Fruit fly (Drosophila melanogaster) whole organism, larva: ENCODE measurements around the gene CG15820.

Source experiments
- noc ChIP-seq: fragments of 200-800 bp; sonication (Bioruptor generic); optimal IDR thresholded peaks from 3 replicates; lab custom pipeline; 2019; ENCODE audit warnings: missing biosample characterization, mild to moderate bottlenecking, missing genetic modification characterization, moderate library complexity

The CG15820 gene

dm6 chr3L:2174232-2174631 is at the start of gene CG15820:
TSS of gene CG15820 (minus strand) at chr3L:2174332.
- TF ChIP-seq noc (tag; lab: Kevin White, UChicago), result no peak

DNA sequence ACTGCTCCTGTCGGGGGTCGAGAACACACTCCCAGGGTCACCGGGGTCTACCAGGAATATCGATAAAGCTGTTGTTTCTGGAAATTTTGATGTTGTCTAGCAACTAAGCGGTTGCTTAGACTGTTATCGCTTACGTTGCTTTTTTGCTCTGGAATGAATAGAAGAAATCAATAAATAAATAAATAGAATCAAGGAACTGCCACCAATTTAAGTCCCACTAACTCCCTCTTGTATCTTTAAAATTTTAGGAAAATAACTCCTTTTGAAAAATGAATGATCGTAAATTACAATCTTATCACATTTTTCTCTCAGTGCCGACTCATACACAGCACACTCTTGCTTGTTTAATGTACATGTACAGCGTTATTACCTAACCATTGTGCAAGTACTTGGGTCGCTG is 38.3 kb upstream of the CG15820 start, which contains the start of gene CG15878:
CG15878 (minus strand) TSS at position 101 of the 400 bp plus-strand sequence.
- TF ChIP-seq noc (tag; lab: Kevin White, UChicago), result no peak

- TF ChIP-seq noc (tag; lab: Kevin White, UChicago), result no peak
These were observed 22.6 kb upstream of the CG15820 start, which contains the start of gene CG8960 for dm6 chr3L:2196713-2197112. TSS of gene CG8960 (plus strand) at chr3L:2197013.

- TF ChIP-seq noc (tag; lab: Kevin White, UChicago), result peak; percentile 60
These were observed 17.9 kb upstream of the CG15820 start, which contains the start of gene CG5707 for dm6 chr3L:2191994-2192450. TSS of gene CG5707 (minus strand) at chr3L:2192221.

dm6 chr3L:2191512-2191911 is 17.4 kb upstream of the CG15820 start:
- no peak for TF ChIP-seq noc (tag; lab: Kevin White, UChicago)

DNA sequence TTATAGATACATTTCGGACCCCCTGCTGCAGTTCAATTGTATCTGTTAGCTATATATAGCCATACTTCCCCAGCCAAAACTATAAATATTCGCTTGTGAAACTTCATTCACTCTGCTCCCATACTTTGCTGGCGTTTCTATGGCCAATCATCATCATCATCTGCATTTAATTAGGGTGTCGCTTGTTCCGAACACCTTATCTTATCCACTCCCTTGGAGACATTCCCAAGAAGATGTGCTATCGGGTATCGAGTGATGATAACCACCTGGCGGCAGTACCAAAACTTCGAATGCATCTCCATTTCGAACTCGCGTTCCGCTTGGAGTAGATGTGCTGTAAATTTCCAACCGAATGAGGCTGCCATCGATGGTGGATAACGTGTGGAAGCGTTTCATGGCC is 11.5 kb upstream of the CG15820 start, which contains the start of gene CG13810:
CG13810 (plus strand) TSS at position 301 of the 400 bp plus-strand sequence.
- TF ChIP-seq noc (tag; lab: Kevin White, UChicago), result no peak

DNA sequence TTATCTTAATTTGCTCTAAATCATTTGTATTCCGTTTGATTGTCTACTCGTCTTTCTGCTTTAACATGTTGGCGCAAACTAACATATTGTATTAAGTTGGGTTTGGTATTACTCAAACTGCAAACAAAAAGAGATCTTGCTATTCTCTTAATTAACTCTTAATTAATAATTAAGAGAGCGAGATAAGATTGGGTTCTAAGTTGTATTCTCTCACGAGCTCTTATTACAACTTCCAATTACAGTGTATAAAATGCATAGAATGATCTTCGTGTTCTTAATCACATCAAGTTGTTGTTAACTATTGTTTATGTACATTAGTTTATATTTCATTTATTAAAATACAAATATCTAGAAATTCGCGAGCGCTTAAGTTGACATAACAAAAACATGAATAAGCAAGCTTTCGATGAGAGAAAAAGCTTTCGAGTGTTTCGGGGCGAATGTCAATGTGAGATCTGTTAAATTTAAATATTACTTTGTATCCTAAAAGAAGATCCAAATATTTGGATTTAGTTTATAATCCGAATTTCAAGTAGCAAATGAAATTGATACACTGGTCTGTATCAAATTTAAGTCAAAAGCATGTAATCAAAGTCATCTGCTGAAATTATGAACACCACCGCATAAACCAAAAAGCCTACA is 3.1 kb downstream of the CG15820 start, which contains the start of gene CG5704:
CG5704 (minus strand) TSS at position 87 of the 642 bp plus-strand sequence.
- TF ChIP-seq noc (tag; lab: Kevin White, UChicago), result no peak

DNA sequence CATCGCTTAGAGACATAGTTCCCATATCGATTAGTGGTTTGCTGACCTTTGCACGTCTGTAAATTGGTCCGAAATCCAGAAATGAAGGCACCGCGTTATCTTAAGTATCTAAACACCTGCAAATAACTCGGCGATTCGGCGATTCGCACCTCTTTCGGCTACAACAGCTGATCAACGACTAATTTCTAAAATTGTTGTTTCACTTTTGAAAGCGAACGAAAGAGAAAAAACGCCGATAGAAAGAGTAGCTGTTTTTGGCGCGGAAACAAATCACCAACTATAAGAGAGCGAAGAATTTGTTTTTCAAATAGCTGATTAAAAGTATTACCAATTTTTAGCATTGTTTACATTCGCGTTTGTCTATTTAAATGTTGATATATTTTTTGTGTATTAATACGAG is 5.2 kb downstream of the CG15820 start, which contains the start of gene CG15879:
CG15879 (minus strand) TSS at position 155 of the 400 bp plus-strand sequence.
- TF ChIP-seq noc (tag; lab: Kevin White, UChicago), result no peak

DNA sequence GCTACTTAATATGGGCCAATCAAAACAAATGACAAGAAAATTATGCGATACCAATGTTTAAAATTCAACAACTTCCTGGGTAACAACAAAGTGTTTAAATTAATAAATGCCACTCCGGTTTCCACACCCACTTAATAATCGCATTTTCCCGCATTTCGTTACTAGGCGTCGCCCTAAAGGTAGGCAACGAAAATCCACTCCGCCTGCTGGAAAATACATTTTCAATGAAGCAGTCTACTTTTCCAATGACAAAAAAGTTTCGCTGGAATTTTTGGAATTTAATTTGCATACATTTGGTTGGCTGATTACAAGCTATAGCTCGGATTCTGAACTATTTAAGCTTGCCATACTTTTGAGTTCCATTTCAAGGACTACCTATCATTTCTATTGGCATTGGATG is 7.4 kb downstream of the CG15820 start:
- TF ChIP-seq noc (tag; lab: Kevin White, UChicago), result no peak

DNA sequence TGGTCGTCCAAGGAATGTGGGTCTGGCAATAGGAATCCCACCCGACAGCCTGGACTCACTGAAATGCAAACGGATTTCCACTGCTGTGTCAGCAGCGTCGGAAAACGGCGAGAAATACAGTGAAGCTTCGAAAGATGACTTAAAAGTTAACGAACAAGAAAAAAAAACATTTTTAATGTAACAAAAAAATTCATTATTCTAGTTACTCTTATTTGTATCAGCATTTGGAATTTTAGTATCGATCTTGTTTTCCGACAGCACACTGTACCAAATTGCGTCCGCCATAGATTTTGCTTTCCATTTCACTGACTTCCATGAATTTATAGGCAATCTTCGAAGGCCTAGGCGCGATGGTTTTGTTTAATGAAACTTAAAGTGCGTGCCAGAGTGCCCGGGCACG is 9.3 kb downstream of the CG15820 start:
- TF ChIP-seq noc (tag; lab: Kevin White, UChicago), result no peak

DNA sequence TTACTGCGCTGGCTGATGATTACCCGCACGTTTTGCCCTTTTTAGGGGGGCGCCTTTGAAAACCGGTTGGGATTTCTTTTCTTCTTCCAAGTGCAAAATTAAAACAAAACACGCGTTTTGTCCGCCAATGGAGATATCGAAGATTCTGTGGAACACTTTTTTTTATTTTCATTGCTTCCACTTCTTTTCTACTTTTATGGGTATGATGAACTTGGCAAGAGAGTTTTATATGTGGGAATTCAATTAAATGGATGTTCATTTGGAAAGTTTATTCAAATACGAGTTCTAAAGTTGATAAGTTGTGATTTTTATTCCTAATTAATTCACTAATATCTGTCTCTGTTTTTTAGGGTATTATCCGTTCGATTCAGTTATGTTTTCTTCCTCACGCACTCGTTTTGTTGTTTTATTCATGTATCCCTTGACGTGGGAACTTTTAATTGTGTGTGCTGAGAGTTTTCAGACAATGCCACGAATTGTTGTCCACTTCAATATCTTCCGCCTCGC is 10.0 kb downstream of the CG15820 start:
- no peak for TF ChIP-seq noc (tag; lab: Kevin White, UChicago)

DNA sequence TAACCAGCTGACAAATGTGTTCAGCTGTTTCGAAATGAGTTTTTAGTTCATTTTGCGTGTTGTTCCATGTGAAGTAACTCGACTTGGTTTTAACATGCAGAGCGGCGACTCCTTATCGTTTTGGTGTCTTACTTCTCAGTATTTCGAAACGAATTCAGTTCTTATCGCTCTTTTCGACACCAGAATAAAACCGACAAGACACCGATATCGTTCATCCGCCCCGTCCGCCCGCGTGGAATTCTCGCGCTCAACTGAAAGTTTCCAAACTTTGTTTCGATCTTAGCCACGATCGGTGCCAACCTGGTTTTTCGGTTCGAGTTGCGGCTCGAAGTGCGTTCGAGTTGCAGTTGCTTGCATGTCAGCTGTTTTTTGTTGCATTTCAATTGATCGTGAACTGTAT is 10.5 kb downstream of the CG15820 start, which contains the start of gene CG15822:
CG15822 (minus strand) TSS at position 256 of the 400 bp plus-strand sequence.
- TF ChIP-seq noc (tag; lab: Kevin White, UChicago), result no peak

DNA sequence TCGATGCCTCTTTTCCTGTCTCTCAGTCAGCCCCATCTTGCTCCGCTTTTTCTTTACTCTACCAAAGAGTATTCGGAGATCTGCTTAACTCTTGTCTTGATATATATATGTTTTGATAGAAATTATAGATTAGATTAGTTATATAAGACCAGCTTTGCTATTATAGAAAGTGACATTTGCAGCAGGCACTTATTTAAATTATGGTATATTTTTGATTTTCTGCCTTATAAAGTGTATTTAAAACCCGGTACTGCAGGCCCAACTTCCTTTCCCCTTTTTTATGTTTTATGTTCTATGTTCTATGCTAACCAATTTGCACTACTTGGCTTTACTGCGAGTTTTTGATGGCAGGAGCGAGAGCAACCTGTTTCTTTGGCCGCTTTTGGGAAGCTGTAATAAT is 11.5 kb downstream of the CG15820 start:
- no peak for TF ChIP-seq noc (tag; lab: Kevin White, UChicago)

- no peak for TF ChIP-seq noc (tag; lab: Kevin White, UChicago)
These were observed 12.1 kb downstream of the CG15820 start for dm6 chr3L:2162019-2162418.

DNA sequence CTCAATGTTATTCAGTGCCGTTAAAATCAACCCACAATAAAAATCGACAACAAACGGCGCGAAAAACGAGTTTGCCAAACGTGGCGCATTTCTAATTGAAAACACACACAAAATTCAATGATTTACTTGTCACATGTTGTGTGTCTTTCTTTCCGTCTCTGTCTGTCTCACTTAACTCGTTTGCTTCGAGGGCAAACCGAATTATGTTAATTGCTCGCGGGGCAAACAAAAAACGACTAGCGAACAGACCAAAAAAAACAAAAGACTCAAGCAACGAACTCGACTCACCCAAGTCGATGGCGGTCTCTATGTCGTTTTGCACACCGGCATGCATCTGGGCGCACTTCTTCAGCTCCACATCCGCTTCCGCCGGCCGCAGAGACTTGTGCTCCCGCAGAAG is 14.3 kb downstream of the CG15820 start:
- TF ChIP-seq noc (tag; lab: Kevin White, UChicago), result no peak

dm6 chr3L:2158689-2159310 is 15.3 kb downstream of the CG15820 start:
- no peak for TF ChIP-seq noc (tag; lab: Kevin White, UChicago)
